Worm (Caenorhabditis elegans) whole organism, L4 larva: Measurements from ENCODE around the gene ZC443.1.

Experiments used
- daf-16 ChIP-seq, 3 experiments: sonication (generic microtip); optimal IDR thresholded peaks; 2 replicates each; lab custom pipeline; 2016 to 2017; ENCODE audit warnings: missing genetic modification characterization in 3 of 3, missing genetic modification reagents in 3 of 3, mild to moderate bottlenecking in 2 of 3, missing compliant biosample characterization in 2 of 3, missing biosample characterization in 1 of 3, moderate library complexity in 1 of 3
- ztf-11 ChIP-seq: fragments of 150-350 bp; optimal IDR thresholded peaks from 2 replicates; lab custom pipeline; 2014; ENCODE audit warnings: missing biosample characterization, missing genetic modification characterization

- no peak for TF ChIP-seq ztf-11 (tag; lab: Kevin White, UChicago)
- no peak for TF ChIP-seq daf-16 (GFP tag; optimal IDR thresholded peaks at IDR 0.05; lab: Kevin White, UChicago)
- no peak for TF ChIP-seq daf-16 (tag; optimal IDR thresholded peaks at IDR 0.05; lab: Kevin White, UChicago)
These were observed 1.2 kb upstream of the ZC443.1 start, which contains the start of gene ZC443.2 for ce11 chrV:12811126-12811525.
